Fruit fly (Drosophila melanogaster): ENCODE data around the gene bon.

- no peak for TF ChIP-seq psq (optimal IDR thresholded peaks at IDR 0.05)
- TF ChIP-seq CG8478 (optimal IDR thresholded peaks at IDR 0.05), result no peak
- TF ChIP-seq pan (optimal IDR thresholded peaks at IDR 0.05), result no peak
Observed at dm6 chr3R:20617583-20617982, 24.6 kb downstream of the bon start, which contains the start of gene CG5466.
